Worm (Caenorhabditis elegans): ENCODE data around the gene crn-5.

DNA sequence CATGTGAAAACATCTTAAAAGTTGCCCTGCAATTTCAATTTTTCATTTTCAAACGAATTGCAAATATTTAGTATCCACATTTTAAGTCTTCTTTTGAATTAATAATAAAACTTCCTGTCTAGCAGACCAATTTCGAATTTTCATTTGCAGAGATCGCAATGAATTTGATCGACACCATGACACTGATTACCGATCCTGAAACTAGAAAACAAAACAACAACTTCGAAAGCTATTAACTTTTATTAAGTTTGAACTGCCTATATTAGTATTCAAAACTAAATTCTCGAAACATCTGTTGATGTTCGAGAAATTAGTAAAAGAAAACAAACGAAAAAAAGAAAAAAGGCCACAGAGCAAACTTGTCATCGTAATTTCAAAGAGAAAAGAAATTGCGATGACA, 18.4 kb upstream of the crn-5 start:
- TF ChIP-seq dao-5 (tag; optimal IDR thresholded peaks at IDR 0.05) (no peak), him-1 (tag; optimal IDR thresholded peaks at IDR 0.05) (no peak)

Measured in whole organism, L4/young adult.